Fruit fly (Drosophila melanogaster) whole organism, embryonic: ENCODE results near the gene Cipc.

Experiments used
- Antp ChIP-seq: fragments of 200-800 bp; sonication (Bioruptor generic); optimal IDR thresholded peaks from 3 replicates; lab custom pipeline; 2016; ENCODE audit warnings: missing biosample characterization, missing genetic modification characterization
- Atf6 ChIP-seq: fragments of 200-800 bp; sonication (Bioruptor generic); IDR thresholded peaks from 2 replicates; pipeline ENCODE4 v1.3.6; 2022; ENCODE audit warnings: missing biosample characterization, missing genetic modification characterization
- CG10209 ChIP-seq: fragments of 200-800 bp; sonication (Bioruptor generic); optimal IDR thresholded peaks from 3 replicates; lab custom pipeline; 2017; ENCODE audit warnings: missing biosample characterization, mild to moderate bottlenecking, missing genetic modification characterization, missing genetic modification reagents
- CG10543 ChIP-seq: fragments of 200-800 bp; sonication (Bioruptor generic); optimal IDR thresholded peaks from 3 replicates; lab custom pipeline; 2017; ENCODE audit warnings: missing biosample characterization, mild to moderate bottlenecking, missing genetic modification characterization, moderate library complexity
- CG11504 ChIP-seq: fragments of 200-800 bp; sonication (Bioruptor generic); optimal IDR thresholded peaks from 3 replicates; lab custom pipeline; 2019; ENCODE audit warnings: missing biosample characterization, mild to moderate bottlenecking, missing genetic modification characterization, moderate library complexity
- CG12155 ChIP-seq: fragments of 200-800 bp; sonication (Bioruptor generic); optimal IDR thresholded peaks from 3 replicates; lab custom pipeline; 2016; ENCODE audit warnings: missing biosample characterization, missing genetic modification characterization
- CG12299 ChIP-seq: fragments of 200-800 bp; sonication (Bioruptor generic); optimal IDR thresholded peaks from 2 replicates; lab custom pipeline; 2018; ENCODE audit warnings: missing biosample characterization, mild to moderate bottlenecking, missing genetic modification characterization
- CG12659 ChIP-seq: fragments of 200-800 bp; sonication (Bioruptor generic); optimal IDR thresholded peaks from 3 replicates; lab custom pipeline; 2017; ENCODE audit warnings: mild to moderate bottlenecking, missing biosample characterization, missing genetic modification reagents, missing genetic modification characterization
- CG13624 ChIP-seq: fragments of 200-800 bp; sonication (Bioruptor generic); optimal IDR thresholded peaks from 2 replicates; lab custom pipeline; 2016; ENCODE audit warnings: missing biosample characterization, missing genetic modification characterization
- CG14441 ChIP-seq: fragments of 200-800 bp; sonication (Bioruptor generic); IDR thresholded peaks from 2 replicates; pipeline ENCODE4 v1.3.6; 2022; ENCODE audit warnings: missing biosample characterization, missing genetic modification characterization
- CG15269 ChIP-seq: fragments of 200-800 bp; sonication (Bioruptor generic); optimal IDR thresholded peaks from 2 replicates; lab custom pipeline; 2018; ENCODE audit warnings: missing biosample characterization, mild to moderate bottlenecking, missing genetic modification characterization, moderate library complexity
- CG17568 ChIP-seq: fragments of 200-800 bp; sonication (Bioruptor generic); optimal IDR thresholded peaks from 2 replicates; lab custom pipeline; 2018; ENCODE audit warnings: missing biosample characterization, mild to moderate bottlenecking, missing genetic modification characterization, moderate library complexity
- CG17802 ChIP-seq: fragments of 200-800 bp; sonication (Bioruptor generic); optimal IDR thresholded peaks from 2 replicates; lab custom pipeline; 2018; ENCODE audit warnings: missing biosample characterization, mild to moderate bottlenecking, missing genetic modification characterization, moderate library complexity
- CG18599 ChIP-seq: fragments of 200-800 bp; sonication (Bioruptor generic); optimal IDR thresholded peaks from 3 replicates; lab custom pipeline; 2017; ENCODE audit warnings: missing biosample characterization, missing genetic modification characterization, mild to moderate bottlenecking, moderate library complexity, missing genetic modification reagents
- CG2202 ChIP-seq: fragments of 200-800 bp; sonication (Bioruptor generic); optimal IDR thresholded peaks from 2 replicates; lab custom pipeline; 2018; ENCODE audit warnings: missing biosample characterization, mild to moderate bottlenecking, missing genetic modification characterization
- CG31224 ChIP-seq: fragments of 200-800 bp; sonication (Bioruptor generic); IDR thresholded peaks from 2 replicates; pipeline ENCODE4 v1.3.6; 2022; ENCODE audit warnings: missing biosample characterization, missing genetic modification characterization
- CG3407 ChIP-seq: fragments of 200-800 bp; sonication (Bioruptor generic); optimal IDR thresholded peaks from 2 replicates; lab custom pipeline; 2018; ENCODE audit warnings: missing biosample characterization, mild to moderate bottlenecking, missing genetic modification characterization
- CG34422 ChIP-seq: fragments of 200-800 bp; sonication (Bioruptor generic); IDR thresholded peaks from 3 replicates; pipeline ENCODE4 v1.3.6; 2022; ENCODE audit warnings: missing biosample characterization, missing genetic modification characterization
- CG3847 ChIP-seq: fragments of 200-800 bp; sonication (Bioruptor generic); IDR thresholded peaks from 2 replicates; pipeline ENCODE4 v1.3.6; 2022; ENCODE audit warnings: missing biosample characterization, missing genetic modification characterization
- CG5245 ChIP-seq: fragments of 200-800 bp; sonication (Bioruptor generic); optimal IDR thresholded peaks from 3 replicates; lab custom pipeline; 2016; ENCODE audit warnings: missing biosample characterization, missing genetic modification characterization
- CG6765 ChIP-seq: fragments of 200-800 bp; sonication (Bioruptor generic); optimal IDR thresholded peaks from 3 replicates; lab custom pipeline; 2017; ENCODE audit warnings: missing biosample characterization, mild to moderate bottlenecking, missing genetic modification characterization
- CG7556 ChIP-seq: fragments of 200-800 bp; sonication (Bioruptor generic); optimal IDR thresholded peaks from 2 replicates; lab custom pipeline; 2017; ENCODE audit warnings: missing biosample characterization, mild to moderate bottlenecking, missing genetic modification characterization
- CG8290 ChIP-seq, 3 experiments: fragments of 200-800 bp; sonication (Bioruptor generic); optimal IDR thresholded peaks; 2 replicates each; lab custom pipeline; 2016 to 2019; ENCODE audit warnings: missing biosample characterization in 3 of 3, missing genetic modification characterization in 3 of 3, mild to moderate bottlenecking in 2 of 3, moderate library complexity in 1 of 3
- CG9727 ChIP-seq: fragments of 200-800 bp; sonication (Bioruptor generic); optimal IDR thresholded peaks from 3 replicates; lab custom pipeline; 2017; ENCODE audit warnings: missing biosample characterization, mild to moderate bottlenecking, missing genetic modification characterization
- Dll ChIP-seq: fragments of 200-800 bp; sonication (Bioruptor generic); IDR thresholded peaks from 4 replicates; pipeline ENCODE4 v1.3.6; 2022; ENCODE audit warnings: missing biosample characterization, missing genetic modification characterization; ENCODE audit not compliant: partially characterized antibody
- Drgx ChIP-seq: fragments of 200-800 bp; sonication (Bioruptor generic); IDR thresholded peaks from 2 replicates; pipeline ENCODE4 v1.3.6; 2022; ENCODE audit warnings: missing biosample characterization, missing genetic modification characterization
- Ets97D ChIP-seq: fragments of 200-800 bp; sonication (Bioruptor generic); optimal IDR thresholded peaks from 3 replicates; lab custom pipeline; 2016; ENCODE audit warnings: missing biosample characterization, missing genetic modification characterization
- Hmx ChIP-seq: fragments of 200-800 bp; sonication (Bioruptor generic); optimal IDR thresholded peaks from 2 replicates; lab custom pipeline; 2016; ENCODE audit warnings: missing biosample characterization, missing genetic modification characterization
- Meics ChIP-seq: fragments of 200-800 bp; sonication (Bioruptor generic); optimal IDR thresholded peaks from 2 replicates; lab custom pipeline; 2017; ENCODE audit warnings: missing biosample characterization, mild to moderate bottlenecking, missing genetic modification characterization
- PHDP ChIP-seq: fragments of 200-800 bp; sonication (Bioruptor generic); optimal IDR thresholded peaks from 3 replicates; lab custom pipeline; 2018; ENCODE audit warnings: missing biosample characterization, mild to moderate bottlenecking, missing genetic modification characterization, moderate library complexity
- Sox100B ChIP-seq: fragments of 200-800 bp; sonication (Bioruptor generic); optimal IDR thresholded peaks from 3 replicates; lab custom pipeline; 2018; ENCODE audit warnings: missing biosample characterization, mild to moderate bottlenecking, missing genetic modification characterization
- Ssrp ChIP-seq: fragments of 200-800 bp; sonication (Bioruptor generic); optimal IDR thresholded peaks from 2 replicates; lab custom pipeline; 2018; ENCODE audit warnings: missing biosample characterization, mild to moderate bottlenecking, missing genetic modification characterization, moderate library complexity
- ac ChIP-seq: fragments of 200-800 bp; sonication (Bioruptor generic); optimal IDR thresholded peaks from 3 replicates; lab custom pipeline; 2017; ENCODE audit warnings: missing biosample characterization, mild to moderate bottlenecking, missing genetic modification characterization
- bcd ChIP-seq: fragments of 200-800 bp; sonication (Bioruptor generic); optimal IDR thresholded peaks from 2 replicates; lab custom pipeline; 2017; ENCODE audit warnings: missing biosample characterization, mild to moderate bottlenecking, missing genetic modification characterization
- cg ChIP-seq: fragments of 200-800 bp; sonication (Bioruptor generic); optimal IDR thresholded peaks from 3 replicates; lab custom pipeline; 2019; ENCODE audit warnings: missing biosample characterization, mild to moderate bottlenecking, missing genetic modification characterization, moderate library complexity
- crc ChIP-seq: fragments of 200-800 bp; sonication (Bioruptor generic); optimal IDR thresholded peaks from 2 replicates; lab custom pipeline; 2016; ENCODE audit warnings: missing biosample characterization, missing genetic modification characterization
- da ChIP-seq: fragments of 200-800 bp; sonication (Bioruptor generic); optimal IDR thresholded peaks from 2 replicates; lab custom pipeline; 2016; ENCODE audit warnings: missing biosample characterization, missing genetic modification characterization
- dysf ChIP-seq: fragments of 200-800 bp; sonication (Bioruptor generic); IDR thresholded peaks from 3 replicates; pipeline ENCODE4 v1.3.6; 2022; ENCODE audit warnings: missing biosample characterization, missing genetic modification characterization
- fru ChIP-seq: fragments of >200 bp; optimal IDR thresholded peaks from 2 replicates; lab custom pipeline; 2017
- jumu ChIP-seq: fragments of 200-800 bp; sonication (Bioruptor generic); optimal IDR thresholded peaks from 3 replicates; lab custom pipeline; 2016; ENCODE audit warnings: missing biosample characterization, missing genetic modification characterization
- kah ChIP-seq: fragments of 200-800 bp; sonication (Bioruptor generic); optimal IDR thresholded peaks from 2 replicates; lab custom pipeline; 2018; ENCODE audit warnings: missing biosample characterization, mild to moderate bottlenecking, missing genetic modification characterization
- lab ChIP-seq: fragments of 200-800 bp; sonication (Bioruptor generic); optimal IDR thresholded peaks from 3 replicates; lab custom pipeline; 2017; ENCODE audit warnings: missing biosample characterization, missing genetic modification characterization, mild to moderate bottlenecking, moderate library complexity, missing genetic modification reagents
- pan ChIP-seq, 4 experiments: fragments of >200 bp in 3 of 4; fragments of 200-800 bp in 1 of 4; sonication (Bioruptor generic) in 1 of 4; optimal IDR thresholded peaks in 3 of 4; IDR thresholded peaks in 1 of 4; 2 replicates each; pipeline versions ENCODE4 v1.3.6 to Lab custom; 2017 to 2022; ENCODE audit warnings: missing biosample characterization in 2 of 4, missing genetic modification characterization in 2 of 4, mixed read lengths in 1 of 4
- row ChIP-seq: fragments of 200-800 bp; sonication (Bioruptor generic); IDR thresholded peaks from 3 replicates; pipeline ENCODE4 v1.3.6; 2022; ENCODE audit warnings: missing biosample characterization, missing genetic modification characterization
- sd ChIP-seq: fragments of 200-800 bp; sonication (Bioruptor generic); optimal IDR thresholded peaks from 3 replicates; lab custom pipeline; 2018; ENCODE audit warnings: missing biosample characterization, mild to moderate bottlenecking, missing genetic modification characterization, moderate library complexity
- shn ChIP-seq: fragments of 200-800 bp; sonication (Bioruptor generic); optimal IDR thresholded peaks from 3 replicates; lab custom pipeline; 2016; ENCODE audit warnings: missing biosample characterization, missing genetic modification characterization
- zf30C ChIP-seq: fragments of 200-800 bp; sonication (Bioruptor generic); optimal IDR thresholded peaks from 3 replicates; lab custom pipeline; 2018; ENCODE audit warnings: missing biosample characterization, mild to moderate bottlenecking, missing genetic modification characterization

Gene Cipc

DNA sequence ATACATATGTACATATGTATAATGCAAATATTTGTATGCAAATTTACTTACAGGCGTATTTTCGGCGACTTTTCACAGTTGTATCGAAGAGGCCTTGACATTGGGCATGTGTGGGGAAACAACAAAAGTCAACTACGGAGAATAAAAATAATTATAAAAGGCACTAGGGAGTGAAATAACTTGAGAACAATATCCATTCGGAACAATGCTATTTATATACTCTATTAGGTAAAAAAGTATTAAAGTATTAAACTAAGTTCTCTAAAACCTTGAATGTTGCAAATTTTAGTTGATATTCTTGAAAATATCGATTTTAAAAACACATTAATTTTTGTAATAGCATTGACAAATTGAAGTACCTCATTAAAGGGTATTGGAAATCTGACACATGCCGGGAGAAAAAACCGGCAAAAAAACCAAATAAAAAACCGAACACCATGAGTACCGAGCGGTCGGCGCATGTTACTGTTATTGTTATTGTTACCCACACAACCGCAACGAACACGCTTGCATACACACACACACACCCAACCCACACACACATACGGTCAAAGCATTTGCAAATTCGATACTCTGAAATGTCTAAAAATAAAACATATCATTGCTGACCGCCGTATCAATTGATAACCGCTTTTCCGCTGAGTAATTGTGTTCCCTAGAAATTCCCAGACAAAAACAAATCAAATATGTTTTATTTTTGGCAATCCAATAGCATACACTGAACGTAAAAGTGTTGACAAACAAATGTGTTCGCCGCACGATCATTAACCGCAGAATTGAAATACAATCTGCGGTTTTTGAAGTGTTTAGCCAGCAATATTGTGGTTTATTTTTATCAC is 2.1 kb upstream of the Cipc start (continued):
- TF ChIP-seq lab (peak; percentile 75), crc (GFP tag; lab: Kevin White, UChicago) (no peak), Dll (GFP tag; lab: Robert Waterston, UW) (no peak), CG3407 (peak; percentile 10), CG13624 (GFP tag; lab: Kevin White, UChicago) (no peak), CG18599 (GFP tag; lab: Kevin White, UChicago) (peak; percentile 69), pan (optimal IDR thresholded peaks at IDR 0.05; lab: Kevin White, UChicago) (no peak), pan (GFP tag; optimal IDR thresholded peaks at IDR 0.05 in 1 of 2, IDR thresholded peaks at IDR 0.05 in 1 of 2) (peak in 1 of 2 experiments; percentile 70), PHDP (tag; lab: Kevin White, UChicago) (peak; percentile 46), CG31224 (GFP tag; lab: Robert Waterston, UW) (0 out of 2 replicates have a peak, but pooled peaks have one; percentile 16), Meics (GFP tag; lab: Kevin White, UChicago) (peak; percentile 70), CG12659 (GFP tag; lab: Kevin White, UChicago) (peak; percentile 20), CG3847 (GFP tag; lab: Robert Waterston, UW) (no peak), CG6765 (GFP tag; lab: Kevin White, UChicago) (peak; percentile 53), dysf (GFP tag; lab: Robert Waterston, UW) (peak; percentile 78), zf30C (GFP tag; lab: Kevin White, UChicago) (peak; percentile 46), Atf6 (peak; percentile 43), CG17802 (tag; lab: Kevin White, UChicago) (no peak), CG11504 (tag; lab: Kevin White, UChicago) (peak; percentile 32), jumu (GFP tag; lab: Kevin White, UChicago) (no peak), Ssrp (tag; lab: Kevin White, UChicago) (no peak), CG17568 (GFP tag; lab: Kevin White, UChicago) (no peak), bcd (GFP tag; lab: Kevin White, UChicago) (peak; percentile 32), kah (GFP tag; lab: Kevin White, UChicago) (no peak), CG7556 (peak; percentile 35), CG15269 (tag; lab: Kevin White, UChicago) (peak; percentile 42), shn (GFP tag; lab: Kevin White, UChicago) (no peak), CG14441 (GFP tag; lab: Robert Waterston, UW) (peak; percentile 34; the same call in 1 of the 2 replicates), CG10209 (GFP tag; lab: Kevin White, UChicago) (peak; percentile 23), CG12155 (GFP tag; lab: Kevin White, UChicago) (peak; percentile 28), CG9727 (GFP tag; lab: Kevin White, UChicago) (peak; percentile 40), CG10543 (peak; percentile 37), Ets97D (peak; percentile 4), sd (tag; lab: Kevin White, UChicago) (peak; percentile 44), Hmx (GFP tag; lab: Kevin White, UChicago) (no peak), row (GFP tag; lab: Robert Waterston, UW) (peak; percentile 42; the same call in 2 of the 3 replicates), CG8290 (GFP tag; optimal IDR thresholded peaks at IDR 0.05; lab: Kevin White, UChicago) (no peak), CG8290 (tag; optimal IDR thresholded peaks at IDR 0.05; lab: Kevin White, UChicago) (peak in 1 of 2 experiments; percentile 34), ac (GFP tag; lab: Kevin White, UChicago) (no peak), Drgx (no peak), Antp (GFP tag; lab: Kevin White, UChicago) (no peak), CG2202 (tag; lab: Kevin White, UChicago) (peak; percentile 26), CG5245 (GFP tag; lab: Kevin White, UChicago) (no peak), da (GFP tag; lab: Kevin White, UChicago) (no peak), Sox100B (peak; percentile 19), fru (lab: Kevin White, UChicago) (no peak), CG12299 (tag; lab: Kevin White, UChicago) (peak; percentile 6), cg (GFP tag; lab: Kevin White, UChicago) (peak; percentile 34), CG34422 (GFP tag; lab: Robert Waterston, UW) (0 out of 3 replicates have a peak, but pooled peaks have one; percentile 7)
